Worm (Caenorhabditis elegans) whole organism, L3 larva: ENCODE data around the gene T04C12.9.

Source experiments
- R02D3.7 ChIP-seq: fragments of 150-350 bp; optimal IDR thresholded peaks from 2 replicates; lab custom pipeline; 2014; ENCODE audit warnings: missing biosample characterization, missing genetic modification characterization
- aly-2 ChIP-seq: fragments of 150-350 bp; optimal IDR thresholded peaks from 2 replicates; lab custom pipeline; 2014; ENCODE audit warnings: missing biosample characterization, missing genetic modification characterization
- elt-3 ChIP-seq, 3 experiments: fragments of 150-350 bp in 1 of 3; sonication (generic microtip) in 2 of 3; optimal IDR thresholded peaks; 2 replicates in 2 of 3; 4 replicates in 1 of 3; lab custom pipeline; 2014 to 2017; ENCODE audit warnings: missing biosample characterization in 3 of 3, missing genetic modification characterization in 3 of 3
- fkh-10 ChIP-seq: sonication (generic microtip); optimal IDR thresholded peaks from 2 replicates; lab custom pipeline; 2017; ENCODE audit warnings: missing biosample characterization, missing genetic modification reagents, missing genetic modification characterization
- lin-39 ChIP-seq: fragments of 150-350 bp; optimal IDR thresholded peaks from 2 replicates; lab custom pipeline; 2018; ENCODE audit warnings: missing biosample characterization, missing genetic modification reagents, missing genetic modification characterization
- mml-1 ChIP-seq: fragments of 150-350 bp; sonication (generic microtip); optimal IDR thresholded peaks from 3 replicates; lab custom pipeline; 2014; ENCODE audit warnings: missing biosample characterization, missing genetic modification characterization
- nhr-77 ChIP-seq: fragments of 150-350 bp; optimal IDR thresholded peaks from 2 replicates; lab custom pipeline; 2014; ENCODE audit warnings: missing biosample characterization, missing genetic modification characterization
- unc-39 ChIP-seq: sonication (generic microtip); optimal IDR thresholded peaks from 4 replicates; lab custom pipeline; 2017; ENCODE audit warnings: missing biosample characterization, missing genetic modification characterization
- ztf-4 ChIP-seq: fragments of 150-350 bp; optimal IDR thresholded peaks from 2 replicates; lab custom pipeline; 2014; ENCODE audit warnings: missing biosample characterization, missing genetic modification characterization

- TF ChIP-seq lin-39 (tag; lab: Kevin White, UChicago) (no peak), ztf-4 (tag; lab: Kevin White, UChicago) (no peak), fkh-10 (GFP tag; lab: Kevin White, UChicago) (no peak), R02D3.7 (tag; lab: Kevin White, UChicago) (no peak), mml-1 (no peak), aly-2 (tag; lab: Kevin White, UChicago) (no peak), nhr-77 (tag; lab: Kevin White, UChicago) (no peak), elt-3 (tag; optimal IDR thresholded peaks at IDR 0.05; lab: Kevin White, UChicago) (no peak), unc-39 (no peak)
These were observed 2.5 kb upstream of the T04C12.9 start, which contains the start of gene nlp-80 for ce11 chrV:11065513-11065912.
